Fruit fly (Drosophila melanogaster) whole organism: Measurements from ENCODE around the gene CG18088.

Experiments
- CG8478 ChIP-seq: fragments of >200 bp; optimal IDR thresholded peaks from 2 replicates; lab custom pipeline; 2018; ENCODE audit warnings: inconsistent platforms
- Dll ChIP-seq: fragments of >200 bp; optimal IDR thresholded peaks from 2 replicates; lab custom pipeline; 2017
- EcR ChIP-seq, 2 experiments: fragments of >200 bp; optimal IDR thresholded peaks; 2 replicates each; lab custom pipeline; 2017; ENCODE audit warnings: missing biosample characterization in 2 of 2, missing genetic modification characterization in 2 of 2, missing genetic modification reagents in 2 of 2
- psq ChIP-seq: fragments of >200 bp; optimal IDR thresholded peaks from 2 replicates; lab custom pipeline; 2017
- usp ChIP-seq: fragments of >200 bp; optimal IDR thresholded peaks from 2 replicates; lab custom pipeline; 2017; ENCODE audit warnings: missing biosample characterization, missing genetic modification characterization, mixed read lengths

DNA sequence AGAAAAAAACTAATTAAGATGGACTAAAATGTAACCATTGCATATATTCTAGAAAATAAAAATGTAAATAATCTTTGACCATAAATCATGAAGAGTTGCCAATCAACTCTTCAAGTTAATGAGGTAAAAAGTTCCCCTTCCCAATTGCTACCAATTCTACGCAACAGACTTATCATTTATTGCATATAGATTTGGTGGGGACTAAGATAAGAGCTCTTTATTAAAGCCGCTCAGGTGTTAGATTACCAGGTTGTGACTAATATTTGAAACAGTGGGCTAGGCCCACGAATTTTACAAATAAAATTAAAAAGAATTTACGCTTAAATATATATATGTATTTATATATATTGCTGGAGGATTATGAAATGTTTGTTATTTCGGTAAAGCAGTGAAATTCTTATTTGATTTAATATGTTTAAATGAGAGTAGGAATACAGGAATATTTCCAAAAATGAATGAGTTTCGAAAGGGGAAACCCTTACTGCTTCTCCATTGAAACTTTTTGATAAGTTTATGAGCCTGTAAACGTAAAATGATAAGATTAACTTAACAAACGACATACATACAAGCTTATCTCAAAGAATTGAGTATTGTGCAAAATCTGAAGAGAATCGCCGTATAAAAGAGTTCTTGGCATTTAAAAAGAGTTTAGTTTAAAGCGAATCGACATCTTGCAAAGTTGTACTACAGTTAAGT, 44.4 kb downstream of the CG18088 start, which contains the start of gene CG13102:
- TF ChIP-seq usp = no peak
- TF ChIP-seq EcR (GFP tag; optimal IDR thresholded peaks at IDR 0.05; lab: Kevin White, UChicago) = no peak
- no peak for TF ChIP-seq psq (lab: Kevin White, UChicago)
- TF ChIP-seq Dll (lab: Kevin White, UChicago) = no peak
- TF ChIP-seq CG8478 (lab: Kevin White, UChicago) = no peak
